Fruit fly (Drosophila melanogaster) whole organism: ENCODE measurements around the gene CG31525.

Experiments used
- CG8478 ChIP-seq: fragments of >200 bp; optimal IDR thresholded peaks from 2 replicates; lab custom pipeline; 2018; ENCODE audit warnings: inconsistent platforms
- Dll ChIP-seq: fragments of >200 bp; optimal IDR thresholded peaks from 2 replicates; lab custom pipeline; 2017
- EcR ChIP-seq, 2 experiments: fragments of >200 bp; optimal IDR thresholded peaks; 2 replicates each; lab custom pipeline; 2017; ENCODE audit warnings: missing biosample characterization in 2 of 2, missing genetic modification characterization in 2 of 2, missing genetic modification reagents in 2 of 2
- pan ChIP-seq: fragments of >200 bp; optimal IDR thresholded peaks from 2 replicates; lab custom pipeline; 2017
- psq ChIP-seq: fragments of >200 bp; optimal IDR thresholded peaks from 2 replicates; lab custom pipeline; 2017
- usp ChIP-seq: fragments of >200 bp; optimal IDR thresholded peaks from 2 replicates; lab custom pipeline; 2017; ENCODE audit warnings: missing biosample characterization, missing genetic modification characterization, mixed read lengths

The CG31525 gene

DNA sequence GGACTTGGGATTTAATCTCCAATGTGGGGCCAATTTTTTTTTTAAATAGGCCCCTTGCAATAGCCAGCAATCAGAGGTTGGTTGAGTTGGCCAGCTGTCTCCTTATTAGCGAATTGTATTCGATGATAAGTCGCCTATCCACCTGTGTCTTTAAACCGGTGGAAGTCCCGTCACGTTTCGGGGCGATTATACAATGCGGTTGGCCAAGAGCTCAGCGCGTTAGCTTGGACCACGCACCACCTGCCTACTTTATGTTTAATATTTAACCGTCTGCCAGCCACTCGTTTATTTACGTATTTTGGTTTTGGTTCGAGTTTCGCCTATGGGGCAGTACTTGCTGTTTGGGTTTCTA, 43.8 kb downstream of the CG31525 start:
- TF ChIP-seq psq (lab: Kevin White, UChicago) (no peak), usp (GFP tag; lab: Kevin White, UChicago) (no peak), EcR (GFP tag; optimal IDR thresholded peaks at IDR 0.05; lab: Kevin White, UChicago) (no peak), CG8478 (lab: Kevin White, UChicago) (no peak), Dll (lab: Kevin White, UChicago) (no peak), pan (lab: Kevin White, UChicago) (no peak)

DNA sequence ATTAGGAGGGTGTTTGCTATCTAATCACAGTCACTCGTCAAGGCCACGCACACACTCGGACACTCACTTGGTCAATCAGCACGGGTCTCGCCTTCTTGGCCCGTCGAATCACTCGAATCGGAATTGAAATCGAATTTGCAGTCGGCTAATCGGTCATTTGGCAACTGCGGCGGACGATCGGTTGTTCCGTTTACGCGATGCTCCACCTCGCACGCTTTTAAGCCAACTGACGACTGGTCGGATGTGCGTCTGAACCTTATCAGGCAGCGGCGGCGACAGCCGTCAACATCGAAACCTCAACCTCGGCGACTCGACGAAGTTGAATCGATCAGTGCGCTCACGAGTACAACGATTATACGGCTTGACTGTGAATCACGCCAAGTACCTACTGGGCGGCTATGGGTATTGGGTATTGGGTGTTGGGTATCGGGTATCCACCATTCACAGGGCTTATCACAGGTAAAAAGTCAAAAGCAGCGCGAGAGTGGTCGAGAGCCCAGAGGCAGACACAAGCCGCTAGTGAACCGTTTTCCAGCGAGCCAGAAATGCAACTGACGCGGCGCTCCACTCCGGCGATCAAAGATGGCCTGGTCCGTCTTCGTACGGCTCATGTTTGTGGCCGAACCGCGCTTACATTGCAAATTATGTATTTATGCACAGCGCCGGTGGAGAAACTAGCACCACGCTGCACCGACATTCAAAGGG, 44.4 kb downstream of the CG31525 start:
- TF ChIP-seq CG8478 (lab: Kevin White, UChicago), result no peak
- no peak for TF ChIP-seq Dll (lab: Kevin White, UChicago)
- no peak for TF ChIP-seq EcR (GFP tag; optimal IDR thresholded peaks at IDR 0.05; lab: Kevin White, UChicago)
- TF ChIP-seq psq (lab: Kevin White, UChicago), result no peak
- no peak for TF ChIP-seq pan (lab: Kevin White, UChicago)
- TF ChIP-seq usp (GFP tag; lab: Kevin White, UChicago), result no peak

DNA sequence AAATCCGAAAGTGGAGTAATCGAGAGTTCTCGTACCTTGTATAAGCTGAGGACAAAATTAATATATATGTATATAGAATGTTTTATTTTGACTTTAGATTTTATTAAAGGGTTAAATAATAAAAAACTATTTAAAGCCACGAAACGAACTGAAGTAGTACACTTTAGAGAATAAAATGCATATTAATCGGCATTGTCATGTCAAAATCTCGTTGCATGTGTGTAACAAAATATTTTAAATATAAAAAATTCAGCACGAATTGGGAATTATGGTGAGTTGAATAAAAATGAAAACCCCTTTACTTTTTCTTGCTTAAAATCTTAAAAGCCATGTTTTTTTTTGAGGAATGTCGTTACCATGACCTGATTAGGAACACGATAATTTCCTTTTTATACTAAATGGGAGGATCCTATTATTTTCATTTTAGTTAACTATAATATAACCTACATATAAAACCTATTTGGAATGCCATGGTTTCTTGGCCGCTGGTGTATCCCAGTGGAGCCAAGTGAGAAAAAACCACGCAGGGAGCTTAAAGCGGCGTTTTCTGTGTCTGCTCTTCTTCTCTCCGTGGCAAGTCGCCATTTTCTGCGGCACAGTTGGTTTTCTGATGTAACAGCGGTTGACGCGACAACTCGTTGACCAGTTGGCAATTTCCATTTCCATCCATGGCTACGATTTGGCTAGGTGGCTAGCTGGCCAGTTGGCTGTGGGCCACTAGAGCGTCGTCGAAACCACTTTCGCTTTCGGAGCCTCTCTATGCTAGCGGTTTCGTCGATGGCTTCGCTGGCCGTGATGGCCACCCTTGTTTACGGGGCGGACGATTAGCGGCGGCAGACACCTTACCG, 45.2 kb downstream of the CG31525 start:
- TF ChIP-seq psq (lab: Kevin White, UChicago), result no peak
- TF ChIP-seq Dll (lab: Kevin White, UChicago), result no peak
- TF ChIP-seq usp (GFP tag; lab: Kevin White, UChicago), result no peak
- no peak for TF ChIP-seq pan (lab: Kevin White, UChicago)
- TF ChIP-seq CG8478 (lab: Kevin White, UChicago), result no peak

DNA sequence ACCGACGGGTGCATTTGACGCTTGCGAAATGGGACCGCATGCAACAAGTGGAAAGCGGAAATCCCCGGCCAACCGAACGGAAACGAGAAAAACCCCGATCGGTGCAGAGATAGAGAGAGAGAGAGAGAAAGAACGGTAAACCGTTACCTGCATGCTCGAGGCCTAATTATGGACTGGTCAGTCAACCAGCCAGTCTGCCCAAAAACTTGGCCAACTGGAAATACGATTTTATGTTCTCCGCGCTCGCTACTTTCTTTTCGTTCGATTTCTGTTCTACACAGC, 45.8 kb downstream of the CG31525 start:
- TF ChIP-seq psq (lab: Kevin White, UChicago) (no peak), EcR (GFP tag; optimal IDR thresholded peaks at IDR 0.05; lab: Kevin White, UChicago) (peak in 1 of 2 experiments; percentile 0), pan (lab: Kevin White, UChicago) (no peak)

DNA sequence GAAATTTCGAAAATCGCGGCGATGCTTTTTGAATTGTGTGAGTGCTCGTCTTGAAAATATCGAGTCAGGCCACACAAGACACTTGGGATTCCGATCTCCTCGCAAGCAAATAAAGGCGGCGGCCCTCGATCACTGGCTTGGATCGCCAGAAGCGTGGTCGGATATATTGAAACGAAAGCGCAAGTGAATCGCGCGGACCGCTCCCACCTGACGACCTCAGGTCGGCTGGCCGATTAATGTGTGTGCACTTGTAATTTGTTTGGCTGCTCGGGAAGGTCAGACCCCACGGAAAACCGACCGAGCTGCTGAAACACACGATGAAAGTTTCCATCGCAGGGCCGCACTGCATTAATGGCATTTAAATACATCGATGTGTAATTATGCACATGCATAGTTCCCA, 48.5 kb downstream of the CG31525 start:
- TF ChIP-seq CG8478 (lab: Kevin White, UChicago), result no peak
- no peak for TF ChIP-seq Dll (lab: Kevin White, UChicago)
- TF ChIP-seq psq (lab: Kevin White, UChicago), result no peak
- no peak for TF ChIP-seq EcR (GFP tag; optimal IDR thresholded peaks at IDR 0.05; lab: Kevin White, UChicago)
- no peak for TF ChIP-seq usp (GFP tag; lab: Kevin White, UChicago)
- TF ChIP-seq pan (lab: Kevin White, UChicago), result no peak

DNA sequence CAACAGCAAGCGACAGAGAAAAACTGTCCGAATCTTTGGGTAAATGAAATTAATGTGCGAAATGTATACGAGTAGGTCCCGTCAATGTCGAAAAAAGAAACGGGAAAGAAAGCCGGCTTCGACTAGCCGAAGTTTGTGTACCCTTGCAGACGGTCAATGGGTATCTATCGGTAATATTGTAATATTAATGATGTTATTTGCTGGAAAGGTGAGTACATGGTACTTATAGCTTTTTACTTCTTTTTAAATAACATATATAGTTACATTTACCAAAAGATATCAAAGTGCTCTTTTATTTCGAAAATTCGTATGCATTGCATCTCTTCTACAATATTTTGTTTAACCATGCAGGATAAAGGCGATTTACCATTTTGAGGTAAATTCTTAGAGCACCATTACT, 49.2 kb downstream of the CG31525 start:
- TF ChIP-seq Dll (lab: Kevin White, UChicago) (no peak), usp (GFP tag; lab: Kevin White, UChicago) (no peak), pan (lab: Kevin White, UChicago) (no peak), EcR (GFP tag; optimal IDR thresholded peaks at IDR 0.05; lab: Kevin White, UChicago) (no peak), CG8478 (lab: Kevin White, UChicago) (no peak), psq (lab: Kevin White, UChicago) (no peak)
